Fruit fly (Drosophila melanogaster) whole organism, prepupa: Measurements from ENCODE around the gene Clk.

Experiments
- Blimp-1 ChIP-seq: fragments of 200-800 bp; sonication (Bioruptor generic); optimal IDR thresholded peaks from 3 replicates; lab custom pipeline; 2017; ENCODE audit warnings: missing biosample characterization, missing genetic modification characterization, mild to moderate bottlenecking, moderate library complexity, missing genetic modification reagents
- CG10631 ChIP-seq: fragments of 200-800 bp; sonication (Bioruptor generic); optimal IDR thresholded peaks from 2 replicates; lab custom pipeline; 2016; ENCODE audit warnings: missing biosample characterization, missing genetic modification characterization
- CG11902 ChIP-seq: fragments of 200-800 bp; sonication (Bioruptor generic); optimal IDR thresholded peaks from 3 replicates; lab custom pipeline; 2016; ENCODE audit warnings: missing biosample characterization, missing genetic modification characterization
- CG15336 ChIP-seq: fragments of 200-800 bp; sonication (Bioruptor generic); IDR thresholded peaks from 2 replicates; pipeline ENCODE4 v1.3.6; 2022; ENCODE audit warnings: missing biosample characterization, missing genetic modification characterization
- CG1621 ChIP-seq: fragments of 200-800 bp; sonication (Bioruptor generic); optimal IDR thresholded peaks from 3 replicates; lab custom pipeline; 2018; ENCODE audit warnings: missing biosample characterization, mild to moderate bottlenecking, missing genetic modification characterization
- CG3032 ChIP-seq: fragments of 200-800 bp; optimal IDR thresholded peaks from 2 replicates; lab custom pipeline; 2019; ENCODE audit warnings: missing biosample characterization, mild to moderate bottlenecking, missing genetic modification characterization, moderate library complexity
- CG31627 ChIP-seq: fragments of 200-800 bp; sonication (Bioruptor generic); optimal IDR thresholded peaks from 3 replicates; lab custom pipeline; 2016; ENCODE audit warnings: missing biosample characterization, missing genetic modification characterization
- CG34406 ChIP-seq: fragments of 200-800 bp; sonication (Bioruptor generic); optimal IDR thresholded peaks from 3 replicates; lab custom pipeline; 2016; ENCODE audit warnings: missing biosample characterization, missing genetic modification characterization
- CG4318 ChIP-seq: fragments of 200-800 bp; sonication (Bioruptor generic); optimal IDR thresholded peaks from 3 replicates; lab custom pipeline; 2017; ENCODE audit warnings: missing biosample characterization, mild to moderate bottlenecking, missing genetic modification characterization
- CG6163 ChIP-seq: fragments of 200-800 bp; sonication (Bioruptor generic); IDR thresholded peaks from 3 replicates; pipeline ENCODE4 v1.3.6; 2022; ENCODE audit warnings: missing biosample characterization, missing genetic modification characterization
- CG6792 ChIP-seq: fragments of 200-800 bp; sonication (Bioruptor generic); optimal IDR thresholded peaks from 3 replicates; lab custom pipeline; 2016; ENCODE audit warnings: missing biosample characterization, missing genetic modification characterization
- CG6808 ChIP-seq: fragments of 200-800 bp; sonication (Bioruptor generic); optimal IDR thresholded peaks from 3 replicates; lab custom pipeline; 2017; ENCODE audit warnings: missing biosample characterization, missing genetic modification characterization, mild to moderate bottlenecking, moderate library complexity, missing genetic modification reagents
- CG6854 ChIP-seq: fragments of 200-800 bp; sonication (Bioruptor generic); optimal IDR thresholded peaks from 2 replicates; lab custom pipeline; 2017; ENCODE audit warnings: missing biosample characterization, mild to moderate bottlenecking, missing genetic modification characterization
- CG7368 ChIP-seq: fragments of 200-800 bp; sonication (Bioruptor generic); optimal IDR thresholded peaks from 3 replicates; lab custom pipeline; 2016; ENCODE audit warnings: missing biosample characterization, missing genetic modification characterization
- CG8119 ChIP-seq: fragments of 200-800 bp; sonication (Bioruptor generic); IDR thresholded peaks from 3 replicates; pipeline ENCODE4 v1.3.6; 2022; ENCODE audit warnings: missing biosample characterization, missing genetic modification characterization
- CG8632 ChIP-seq: fragments of 200-800 bp; sonication (Bioruptor generic); optimal IDR thresholded peaks from 3 replicates; lab custom pipeline; 2016; ENCODE audit warnings: missing biosample characterization, missing genetic modification characterization
- CG9139 ChIP-seq: fragments of 200-800 bp; sonication (Bioruptor generic); optimal IDR thresholded peaks from 3 replicates; lab custom pipeline; 2017; ENCODE audit warnings: missing biosample characterization, mild to moderate bottlenecking, missing genetic modification characterization
- Eip75B ChIP-seq: fragments of 200-800 bp; sonication (Bioruptor generic); optimal IDR thresholded peaks from 3 replicates; lab custom pipeline; 2016; ENCODE audit warnings: missing biosample characterization, missing genetic modification characterization
- Eip78C ChIP-seq: fragments of 200-800 bp; sonication (Bioruptor generic); peaks from one replicate; lab custom pipeline; 2016; ENCODE audit warnings: missing biosample characterization, missing genetic modification characterization
- Ets96B ChIP-seq: fragments of 200-800 bp; optimal IDR thresholded peaks from 2 replicates; lab custom pipeline; 2019; ENCODE audit warnings: missing biosample characterization, mild to moderate bottlenecking, missing genetic modification characterization, moderate library complexity
- Hr39 ChIP-seq: fragments of 200-800 bp; sonication (Bioruptor generic); optimal IDR thresholded peaks from 2 replicates; lab custom pipeline; 2016; ENCODE audit warnings: missing biosample characterization, missing genetic modification characterization
- OdsH ChIP-seq: fragments of 200-800 bp; sonication (Bioruptor generic); optimal IDR thresholded peaks from 3 replicates; lab custom pipeline; 2016; ENCODE audit warnings: missing biosample characterization, missing genetic modification characterization
- Sox102F ChIP-seq: fragments of 200-800 bp; sonication (Bioruptor generic); optimal IDR thresholded peaks from 2 replicates; lab custom pipeline; 2016; ENCODE audit warnings: missing biosample characterization, mild to moderate bottlenecking, missing genetic modification characterization
- Sox15 ChIP-seq: fragments of 200-800 bp; sonication (Bioruptor generic); optimal IDR thresholded peaks from 3 replicates; lab custom pipeline; 2016; ENCODE audit warnings: missing biosample characterization, missing genetic modification characterization
- acj6 ChIP-seq: fragments of 200-800 bp; sonication (Bioruptor generic); optimal IDR thresholded peaks from 3 replicates; lab custom pipeline; 2016; ENCODE audit warnings: missing biosample characterization, missing genetic modification characterization
- cyc ChIP-seq: fragments of 200-800 bp; sonication (Bioruptor generic); optimal IDR thresholded peaks from 3 replicates; lab custom pipeline; 2016; ENCODE audit warnings: missing biosample characterization, missing genetic modification characterization
- eg ChIP-seq: fragments of 200-800 bp; sonication (Bioruptor generic); IDR thresholded peaks from 3 replicates; pipeline ENCODE4 v1.3.6; 2022; ENCODE audit warnings: missing biosample characterization, missing genetic modification characterization
- fkh ChIP-seq: fragments of 200-800 bp; sonication (Bioruptor generic); optimal IDR thresholded peaks from 3 replicates; lab custom pipeline; 2017; ENCODE audit warnings: missing biosample characterization, mild to moderate bottlenecking, missing genetic modification characterization, moderate library complexity
- salr ChIP-seq, 2 experiments: fragments of 200-800 bp; sonication (Bioruptor generic); optimal IDR thresholded peaks; 3 replicates each; lab custom pipeline; 2016 to 2018; ENCODE audit warnings: missing biosample characterization in 2 of 2, missing genetic modification characterization in 2 of 2, mild to moderate bottlenecking in 1 of 2
- spab ChIP-seq: fragments of 200-800 bp; sonication (Bioruptor generic); optimal IDR thresholded peaks from 2 replicates; lab custom pipeline; 2017; ENCODE audit warnings: missing biosample characterization, mild to moderate bottlenecking, missing genetic modification characterization, missing genetic modification reagents
- topi ChIP-seq: fragments of 200-800 bp; sonication (Bioruptor generic); optimal IDR thresholded peaks from 3 replicates; lab custom pipeline; 2016; ENCODE audit warnings: missing biosample characterization, missing genetic modification characterization
- vri ChIP-seq: fragments of 200-800 bp; sonication (Bioruptor generic); optimal IDR thresholded peaks from 3 replicates; lab custom pipeline; 2016; ENCODE audit warnings: missing biosample characterization, mild to moderate bottlenecking, missing genetic modification characterization

The Clk gene

DNA sequence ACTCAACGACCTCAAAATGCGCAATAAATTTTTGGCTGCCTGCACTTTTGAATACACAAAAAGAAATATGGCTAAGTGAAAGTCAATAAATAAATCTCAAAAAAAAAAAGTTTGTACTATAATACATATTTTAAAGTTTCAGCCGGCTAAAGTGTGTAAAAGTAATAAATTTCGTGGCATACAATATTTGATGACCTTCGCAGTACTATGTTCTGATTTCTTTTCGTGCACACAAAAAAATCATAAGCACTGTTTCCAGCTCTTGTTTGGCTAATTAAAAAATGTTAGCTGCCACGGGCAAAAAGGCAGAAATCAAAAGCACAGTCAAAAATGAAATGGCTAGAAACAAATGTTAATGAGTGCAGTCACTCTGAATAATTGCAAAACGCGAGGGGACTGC is 16.8 kb upstream of the Clk start (continued):
- TF ChIP-seq CG4318 = no peak
- TF ChIP-seq spab (GFP tag; lab: Kevin White, UChicago) = no peak
- peak; percentile 82 for TF ChIP-seq Hr39
- no peak for TF ChIP-seq CG8119
- no peak for TF ChIP-seq Ets96B (tag; lab: Kevin White, UChicago)
- no peak for TF ChIP-seq Eip75B
- TF ChIP-seq CG7368 (GFP tag; lab: Kevin White, UChicago) = peak; percentile 12
- no peak for TF ChIP-seq CG10631 (GFP tag; lab: Kevin White, UChicago)
- TF ChIP-seq CG6854 (GFP tag; lab: Kevin White, UChicago) = no peak
- TF ChIP-seq fkh (GFP tag; lab: Kevin White, UChicago) = no peak
- peak; percentile 88 for TF ChIP-seq topi (GFP tag; lab: Kevin White, UChicago)
- peak; percentile 47 for TF ChIP-seq OdsH (GFP tag; lab: Kevin White, UChicago)
- TF ChIP-seq CG11902 (GFP tag; lab: Kevin White, UChicago) = peak; percentile 39
- TF ChIP-seq Sox102F (GFP tag; lab: Kevin White, UChicago) = peak; percentile 82
- no peak for TF ChIP-seq CG1621 (tag; lab: Kevin White, UChicago)

DNA sequence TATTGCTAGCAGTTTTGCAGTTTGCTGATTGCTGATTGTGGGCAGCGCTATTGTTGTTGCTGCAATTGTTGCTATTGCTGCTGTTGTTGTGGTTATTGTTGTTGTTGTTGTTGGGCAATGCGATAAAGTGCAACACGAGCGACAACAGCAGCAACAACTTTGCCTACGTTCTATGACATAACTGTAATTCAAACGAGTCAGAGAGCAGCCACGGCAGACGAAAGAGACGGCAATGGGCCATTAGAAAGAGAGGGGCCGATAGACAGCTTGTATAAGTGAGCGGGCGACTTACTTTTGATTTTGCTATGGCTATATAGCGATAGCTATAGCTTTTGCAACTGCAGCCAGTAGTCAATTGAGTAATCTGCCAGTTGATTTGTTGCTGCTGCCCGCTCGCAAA is 14.8 kb upstream of the Clk start:
- TF ChIP-seq CG34406 = no peak
- no peak for TF ChIP-seq CG3032
- TF ChIP-seq Sox15 = no peak
- no peak for TF ChIP-seq fkh (GFP tag; lab: Kevin White, UChicago)
- no peak for TF ChIP-seq CG8632 (GFP tag; lab: Kevin White, UChicago)
- no peak for TF ChIP-seq CG6792 (GFP tag; lab: Kevin White, UChicago)
- no peak for TF ChIP-seq acj6 (GFP tag; lab: Kevin White, UChicago)
- peak; percentile 31; the same call in 1 of the 3 replicates for TF ChIP-seq eg
- TF ChIP-seq CG15336 = peak; percentile 36; the same call in 1 of the 2 replicates
- TF ChIP-seq CG9139 (GFP tag; lab: Kevin White, UChicago) = no peak

DNA sequence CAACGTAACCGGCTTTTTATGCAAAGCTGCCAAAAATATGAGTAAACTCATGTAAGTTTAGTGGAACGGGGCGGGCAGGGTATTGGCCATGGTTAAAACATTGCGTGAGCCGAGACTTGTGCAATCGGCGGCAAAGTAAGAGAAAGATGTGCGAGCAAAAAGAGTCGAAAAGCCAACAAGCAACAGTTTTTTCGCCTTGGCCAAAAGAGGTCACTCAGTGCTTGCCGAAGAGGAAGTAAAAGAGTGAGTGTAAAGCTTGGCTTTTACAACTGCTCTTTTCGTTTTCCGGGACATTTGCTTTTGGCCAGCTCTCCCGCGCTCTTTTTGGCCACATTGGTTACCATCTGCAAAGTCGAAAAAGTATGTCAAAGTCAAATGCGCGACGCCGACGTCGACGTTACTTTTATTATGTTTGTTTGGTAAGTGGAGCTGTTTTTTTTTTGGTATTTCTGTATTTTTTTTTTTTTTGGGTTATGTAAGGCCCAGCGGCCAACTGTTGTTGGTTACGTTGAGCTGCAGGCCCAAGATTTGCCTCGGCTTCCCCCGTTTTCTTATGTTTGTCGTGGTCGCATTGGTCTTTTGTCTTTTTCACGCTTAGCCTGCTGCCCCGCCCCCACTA is 12.5 kb upstream of the Clk start:
- TF ChIP-seq spab (GFP tag; lab: Kevin White, UChicago) (no peak), CG8119 (peak; percentile 23; the same call in 1 of the 3 replicates), eg (peak; percentile 41; the same call in 1 of the 3 replicates), vri (GFP tag; lab: Kevin White, UChicago) (peak; percentile 41), salr (GFP tag; optimal IDR thresholded peaks at IDR 0.05; lab: Kevin White, UChicago) (no peak), Eip75B (no peak), Ets96B (tag; lab: Kevin White, UChicago) (no peak), CG6163 (GFP tag; lab: Robert Waterston, UW) (peak; percentile 31; the same call in 1 of the 3 replicates), OdsH (GFP tag; lab: Kevin White, UChicago) (no peak), CG6854 (GFP tag; lab: Kevin White, UChicago) (no peak), cyc (GFP tag; lab: Kevin White, UChicago) (no peak), Eip78C (peak; percentile 3), CG34406 (no peak), CG31627 (GFP tag; lab: Kevin White, UChicago) (no peak), CG6808 (no peak), Sox15 (no peak), acj6 (GFP tag; lab: Kevin White, UChicago) (no peak)
- TF ChIP-seq, all 60 proteins: peak for 5

DNA sequence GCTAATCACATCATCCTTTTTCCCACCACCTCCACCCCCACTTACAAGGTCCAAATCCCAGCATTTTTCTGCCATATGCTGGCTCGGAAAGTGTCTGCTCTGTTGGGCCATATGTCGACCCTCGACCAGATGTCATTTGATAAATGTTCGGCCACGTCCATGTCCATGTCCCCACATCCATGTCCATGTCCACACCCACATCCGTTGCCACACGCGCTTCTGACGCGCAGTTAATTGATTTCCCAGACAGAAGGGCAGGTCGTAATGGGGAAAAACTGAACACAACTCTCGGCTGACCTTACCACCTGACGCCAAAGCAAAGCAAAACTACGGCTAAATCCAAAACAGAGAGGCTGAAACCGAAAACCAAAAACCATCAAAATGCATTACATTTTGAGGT is 11.6 kb upstream of the Clk start:
- no peak for TF ChIP-seq Eip75B
- TF ChIP-seq Blimp-1 (GFP tag; lab: Kevin White, UChicago) = no peak
- no peak for TF ChIP-seq cyc (GFP tag; lab: Kevin White, UChicago)

DNA sequence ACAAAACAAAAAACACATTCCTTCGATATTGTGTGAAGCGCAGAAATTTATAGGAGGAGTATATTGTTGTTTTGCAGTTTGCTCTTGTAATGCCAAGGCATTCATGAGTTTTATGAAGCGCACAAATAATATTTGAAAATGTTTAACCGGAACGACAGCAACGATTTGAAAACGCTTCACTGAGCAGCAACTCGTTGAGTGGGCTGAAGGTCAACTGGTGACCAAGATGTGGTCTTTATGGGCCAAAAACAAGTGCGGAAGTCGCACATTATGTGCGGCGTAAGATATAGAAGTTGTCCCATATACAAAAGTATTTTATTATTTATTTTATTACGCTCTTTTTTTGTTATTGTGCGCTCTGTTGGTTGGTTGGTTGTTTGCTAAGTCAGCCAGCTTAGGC is 10.9 kb upstream of the Clk start:
- TF ChIP-seq salr (GFP tag; optimal IDR thresholded peaks at IDR 0.05; lab: Kevin White, UChicago) (no peak), fkh (GFP tag; lab: Kevin White, UChicago) (peak; percentile 10)
